Fruit fly (Drosophila melanogaster) whole organism, adult: ENCODE measurements around the gene His3.3A.

Source experiments
- CG11617 ChIP-seq: fragments of 200-800 bp; sonication (Bioruptor generic); optimal IDR thresholded peaks from 2 replicates; lab custom pipeline; 2017; ENCODE audit warnings: mild to moderate bottlenecking, missing biosample characterization, missing genetic modification reagents, missing genetic modification characterization
- CG12768 ChIP-seq: fragments of 200-800 bp; sonication (Bioruptor generic); optimal IDR thresholded peaks from 2 replicates; lab custom pipeline; 2017; ENCODE audit warnings: missing biosample characterization, missing genetic modification characterization, mild to moderate bottlenecking, moderate library complexity, missing genetic modification reagents
- CG14711 ChIP-seq: fragments of 200-800 bp; sonication (Bioruptor generic); optimal IDR thresholded peaks from 2 replicates; lab custom pipeline; 2018; ENCODE audit warnings: missing biosample characterization, mild to moderate bottlenecking, missing genetic modification characterization, moderate library complexity
- CG1620 ChIP-seq: fragments of 200-800 bp; sonication (Bioruptor generic); optimal IDR thresholded peaks from 2 replicates; lab custom pipeline; 2016; ENCODE audit warnings: missing biosample characterization, missing genetic modification characterization
- CG33017 ChIP-seq: fragments of 200-800 bp; sonication (Bioruptor generic); optimal IDR thresholded peaks from 2 replicates; lab custom pipeline; 2018; ENCODE audit warnings: missing biosample characterization, mild to moderate bottlenecking, missing genetic modification characterization, moderate library complexity
- CG5204 ChIP-seq: fragments of 200-800 bp; sonication (Bioruptor generic); optimal IDR thresholded peaks from 2 replicates; lab custom pipeline; 2016; ENCODE audit warnings: missing biosample characterization, missing genetic modification characterization
- CG7045 ChIP-seq: fragments of 200-800 bp; sonication (Bioruptor generic); optimal IDR thresholded peaks from 2 replicates; lab custom pipeline; 2017; ENCODE audit warnings: missing biosample characterization, mild to moderate bottlenecking, missing genetic modification characterization
- CG7101 ChIP-seq: fragments of 200-800 bp; sonication (Bioruptor generic); optimal IDR thresholded peaks from 2 replicates; lab custom pipeline; 2018; ENCODE audit warnings: missing biosample characterization, mild to moderate bottlenecking, missing genetic modification characterization, moderate library complexity
- Clk ChIP-seq: fragments of 200-800 bp; sonication (Bioruptor generic); optimal IDR thresholded peaks from 2 replicates; lab custom pipeline; 2017; ENCODE audit warnings: missing biosample characterization, missing genetic modification characterization
- Crg-1 ChIP-seq: fragments of 200-800 bp; sonication (Bioruptor generic); optimal IDR thresholded peaks from 2 replicates; lab custom pipeline; 2016; ENCODE audit warnings: missing biosample characterization, missing genetic modification characterization
- Hr96 ChIP-seq: fragments of 200-800 bp; sonication (Bioruptor generic); optimal IDR thresholded peaks from 2 replicates; lab custom pipeline; 2016; ENCODE audit warnings: missing biosample characterization, missing genetic modification characterization
- Mnt ChIP-seq: fragments of 200-800 bp; sonication (Bioruptor generic); optimal IDR thresholded peaks from 2 replicates; lab custom pipeline; 2016; ENCODE audit warnings: missing biosample characterization, mild to moderate bottlenecking, missing genetic modification characterization
- bab1 ChIP-seq: fragments of 200-800 bp; sonication (Bioruptor generic); optimal IDR thresholded peaks from 3 replicates; lab custom pipeline; 2019; ENCODE audit warnings: missing biosample characterization, mild to moderate bottlenecking, missing genetic modification characterization, moderate library complexity
- cic ChIP-seq: fragments of 200-800 bp; sonication (Bioruptor generic); optimal IDR thresholded peaks from 2 replicates; lab custom pipeline; 2017; ENCODE audit warnings: missing biosample characterization, mild to moderate bottlenecking, missing genetic modification characterization, moderate library complexity
- cnc ChIP-seq, 2 experiments: fragments of >200 bp; optimal IDR thresholded peaks; 2 replicates each; lab custom pipeline; 2017
- kay ChIP-seq: fragments of 200-800 bp; sonication (Bioruptor generic); peaks from one replicate; lab custom pipeline; 2016; ENCODE audit warnings: missing biosample characterization, missing genetic modification characterization, borderline replicate concordance
- ovo ChIP-seq: fragments of 200-800 bp; sonication (Bioruptor generic); optimal IDR thresholded peaks from 2 replicates; lab custom pipeline; 2016; ENCODE audit warnings: missing biosample characterization, missing genetic modification characterization
- pad ChIP-seq: fragments of 200-800 bp; sonication (Bioruptor generic); optimal IDR thresholded peaks from 3 replicates; lab custom pipeline; 2017; ENCODE audit warnings: missing biosample characterization, missing genetic modification characterization, mild to moderate bottlenecking, moderate library complexity, missing genetic modification reagents
- tj ChIP-seq: fragments of 200-800 bp; sonication (Bioruptor generic); optimal IDR thresholded peaks from 3 replicates; lab custom pipeline; 2017; ENCODE audit warnings: missing biosample characterization, mild to moderate bottlenecking, missing genetic modification characterization, moderate library complexity
- toe ChIP-seq: fragments of 200-800 bp; sonication (Bioruptor generic); optimal IDR thresholded peaks from 2 replicates; lab custom pipeline; 2016; ENCODE audit warnings: missing biosample characterization, missing genetic modification characterization

The His3.3A gene

dm6 chr2L:5090352-5090751 is 35.5 kb downstream of the His3.3A start:
- no peak for TF ChIP-seq CG1620
- TF ChIP-seq Crg-1 (GFP tag; lab: Kevin White, UChicago), result no peak
- TF ChIP-seq Hr96, result no peak
- no peak for TF ChIP-seq tj (GFP tag; lab: Kevin White, UChicago)
- TF ChIP-seq CG14711 (tag; lab: Kevin White, UChicago), result no peak
- no peak for TF ChIP-seq cnc (optimal IDR thresholded peaks at IDR 0.05; lab: Kevin White, UChicago)
- no peak for TF ChIP-seq CG12768 (GFP tag; lab: Kevin White, UChicago)
- no peak for TF ChIP-seq ovo (GFP tag; lab: Kevin White, UChicago)
- TF ChIP-seq bab1, result no peak
- TF ChIP-seq Clk, result no peak
- no peak for TF ChIP-seq kay (GFP tag; lab: Kevin White, UChicago)
- no peak for TF ChIP-seq CG7101 (tag; lab: Kevin White, UChicago)
- no peak for TF ChIP-seq CG7045 (GFP tag; lab: Kevin White, UChicago)
- no peak for TF ChIP-seq CG11617 (GFP tag; lab: Kevin White, UChicago)
- no peak for TF ChIP-seq pad
- TF ChIP-seq cic (GFP tag; lab: Kevin White, UChicago), result no peak

dm6 chr2L:5092145-5092544 is 37.3 kb downstream of the His3.3A start:
- TF ChIP-seq CG12768 (GFP tag; lab: Kevin White, UChicago) (peak; percentile 13), bab1 (no peak), CG7045 (GFP tag; lab: Kevin White, UChicago) (no peak)

dm6 chr2L:5092597-5092991 is 37.7 kb downstream of the His3.3A start:
- TF ChIP-seq cic (GFP tag; lab: Kevin White, UChicago), result no peak
- no peak for TF ChIP-seq ovo (GFP tag; lab: Kevin White, UChicago)
- TF ChIP-seq Mnt (GFP tag; lab: Kevin White, UChicago), result no peak
- no peak for TF ChIP-seq Hr96
- no peak for TF ChIP-seq Crg-1 (GFP tag; lab: Kevin White, UChicago)
- TF ChIP-seq CG1620, result no peak
- TF ChIP-seq tj (GFP tag; lab: Kevin White, UChicago), result no peak
- no peak for TF ChIP-seq pad
- no peak for TF ChIP-seq CG12768 (GFP tag; lab: Kevin White, UChicago)
- no peak for TF ChIP-seq cnc (optimal IDR thresholded peaks at IDR 0.05; lab: Kevin White, UChicago)
- TF ChIP-seq CG7101 (tag; lab: Kevin White, UChicago), result no peak
- no peak for TF ChIP-seq CG14711 (tag; lab: Kevin White, UChicago)
- no peak for TF ChIP-seq CG7045 (GFP tag; lab: Kevin White, UChicago)
- TF ChIP-seq CG11617 (GFP tag; lab: Kevin White, UChicago), result no peak
- TF ChIP-seq CG33017 (tag; lab: Kevin White, UChicago), result no peak
- no peak for TF ChIP-seq toe (GFP tag; lab: Kevin White, UChicago)
- no peak for TF ChIP-seq Clk
- TF ChIP-seq kay (GFP tag; lab: Kevin White, UChicago), result no peak
- TF ChIP-seq bab1, result no peak
- TF ChIP-seq CG5204 (GFP tag; lab: Kevin White, UChicago), result no peak

DNA sequence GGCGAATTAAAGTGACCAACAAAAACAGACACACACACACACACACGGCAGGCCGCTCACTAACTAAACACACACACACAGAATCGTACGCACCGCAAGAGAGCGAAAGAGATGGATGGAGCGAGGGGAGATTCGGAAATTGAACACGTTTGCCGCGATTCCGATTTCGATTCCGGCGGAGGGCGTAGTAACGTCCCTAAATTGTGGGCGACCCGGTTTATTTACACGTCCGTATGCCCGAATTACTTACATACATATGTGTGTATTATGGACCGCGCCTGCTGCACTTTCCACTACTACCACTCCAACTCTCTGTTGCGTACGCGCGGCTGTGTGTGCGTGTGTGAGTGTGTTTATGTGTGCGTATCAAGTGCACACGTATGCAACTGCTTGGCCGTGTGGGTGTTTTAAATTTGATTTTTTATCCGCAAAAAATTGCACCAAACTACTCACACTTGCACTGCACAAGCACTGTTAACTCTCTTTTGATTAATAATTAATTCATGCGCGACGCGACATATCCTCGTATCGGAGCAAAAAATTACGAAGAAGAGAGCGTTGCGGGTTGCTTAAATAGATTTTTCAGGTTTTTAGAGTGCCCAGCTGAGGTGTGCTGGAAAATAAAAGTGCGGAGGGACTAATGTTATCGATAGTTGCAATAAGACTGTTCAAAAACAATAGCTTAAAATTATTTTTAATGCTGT is 38.3 kb downstream of the His3.3A start, which contains the start of gene Pgant5:
TSS of gene Pgant5 (minus strand) at position 601 of the 704 bp plus-strand sequence.
- TF ChIP-seq CG5204 (GFP tag; lab: Kevin White, UChicago), result no peak
- no peak for TF ChIP-seq bab1
- TF ChIP-seq toe (GFP tag; lab: Kevin White, UChicago), result no peak
- peak; percentile 42 for TF ChIP-seq CG1620
- TF ChIP-seq tj (GFP tag; lab: Kevin White, UChicago), result peak; percentile 52
- peak; percentile 3 for TF ChIP-seq CG7101 (tag; lab: Kevin White, UChicago)
- peak; percentile 57 for TF ChIP-seq CG33017 (tag; lab: Kevin White, UChicago)
- peak; percentile 29 for TF ChIP-seq CG11617 (GFP tag; lab: Kevin White, UChicago)
- TF ChIP-seq CG14711 (tag; lab: Kevin White, UChicago), result no peak
- no peak for TF ChIP-seq ovo (GFP tag; lab: Kevin White, UChicago)
- peak; percentile 27 for TF ChIP-seq CG7045 (GFP tag; lab: Kevin White, UChicago)
- TF ChIP-seq Hr96, result peak; percentile 63
- no peak for TF ChIP-seq cnc (optimal IDR thresholded peaks at IDR 0.05; lab: Kevin White, UChicago)
- no peak for TF ChIP-seq Clk
- TF ChIP-seq kay (GFP tag; lab: Kevin White, UChicago), result no peak
- peak; percentile 4 for TF ChIP-seq pad
- peak; percentile 49 for TF ChIP-seq Mnt (GFP tag; lab: Kevin White, UChicago)
- peak; percentile 55 for TF ChIP-seq cic (GFP tag; lab: Kevin White, UChicago)
- TF ChIP-seq CG12768 (GFP tag; lab: Kevin White, UChicago), result peak; percentile 50
- TF ChIP-seq Crg-1 (GFP tag; lab: Kevin White, UChicago), result no peak

- TF ChIP-seq CG14711 (tag; lab: Kevin White, UChicago), result no peak
- TF ChIP-seq CG12768 (GFP tag; lab: Kevin White, UChicago), result no peak
- TF ChIP-seq ovo (GFP tag; lab: Kevin White, UChicago), result peak; percentile 60
- TF ChIP-seq Crg-1 (GFP tag; lab: Kevin White, UChicago), result no peak
- TF ChIP-seq cnc (optimal IDR thresholded peaks at IDR 0.05; lab: Kevin White, UChicago), result no peak
- peak; percentile 21 for TF ChIP-seq bab1
- no peak for TF ChIP-seq Hr96
- TF ChIP-seq cic (GFP tag; lab: Kevin White, UChicago), result no peak
Measured at dm6 chr2L:5093772-5094350, 39.0 kb downstream of the His3.3A start, which contains the start of gene CG5828. Gene CG5828, plus strand, starts transcription at chr2L:5093976.
